Fruit fly (Drosophila melanogaster) whole organism, prepupa: ENCODE results near the gene Sap30.
A peak's percentile ranks its signal among the peaks of the same experiment; 100 is the strongest.

Source experiments
- Blimp-1 ChIP-seq: fragments of 200-800 bp; sonication (Bioruptor generic); optimal IDR thresholded peaks from 3 replicates; lab custom pipeline; 2017; ENCODE audit warnings: missing biosample characterization, missing genetic modification characterization, mild to moderate bottlenecking, moderate library complexity, missing genetic modification reagents
- CG10631 ChIP-seq: fragments of 200-800 bp; sonication (Bioruptor generic); optimal IDR thresholded peaks from 2 replicates; lab custom pipeline; 2016; ENCODE audit warnings: missing biosample characterization, missing genetic modification characterization
- CG10669 ChIP-seq: fragments of 200-800 bp; sonication (Bioruptor generic); optimal IDR thresholded peaks from 3 replicates; lab custom pipeline; 2018; ENCODE audit warnings: missing biosample characterization, mild to moderate bottlenecking, missing genetic modification characterization, moderate library complexity
- CG11294 ChIP-seq: fragments of 200-800 bp; sonication (Bioruptor generic); IDR thresholded peaks from 2 replicates; pipeline ENCODE4 v1.3.6; 2022; ENCODE audit warnings: missing biosample characterization, missing genetic modification characterization
- CG11762 ChIP-seq: fragments of 200-800 bp; sonication (Bioruptor generic); optimal IDR thresholded peaks from 3 replicates; lab custom pipeline; 2016; ENCODE audit warnings: missing biosample characterization, missing genetic modification characterization; ENCODE audit not compliant: insufficient read depth
- CG11902 ChIP-seq: fragments of 200-800 bp; sonication (Bioruptor generic); optimal IDR thresholded peaks from 3 replicates; lab custom pipeline; 2016; ENCODE audit warnings: missing biosample characterization, missing genetic modification characterization
- CG15336 ChIP-seq: fragments of 200-800 bp; sonication (Bioruptor generic); IDR thresholded peaks from 2 replicates; pipeline ENCODE4 v1.3.6; 2022; ENCODE audit warnings: missing biosample characterization, missing genetic modification characterization
- CG1621 ChIP-seq: fragments of 200-800 bp; sonication (Bioruptor generic); optimal IDR thresholded peaks from 3 replicates; lab custom pipeline; 2018; ENCODE audit warnings: missing biosample characterization, mild to moderate bottlenecking, missing genetic modification characterization
- CG16779 ChIP-seq: fragments of 200-800 bp; sonication (Bioruptor generic); optimal IDR thresholded peaks from 3 replicates; lab custom pipeline; 2017; ENCODE audit warnings: missing biosample characterization, mild to moderate bottlenecking, missing genetic modification characterization
- CG3032 ChIP-seq: fragments of 200-800 bp; optimal IDR thresholded peaks from 2 replicates; lab custom pipeline; 2019; ENCODE audit warnings: missing biosample characterization, mild to moderate bottlenecking, missing genetic modification characterization, moderate library complexity
- CG31627 ChIP-seq: fragments of 200-800 bp; sonication (Bioruptor generic); optimal IDR thresholded peaks from 3 replicates; lab custom pipeline; 2016; ENCODE audit warnings: missing biosample characterization, missing genetic modification characterization
- CG32006 ChIP-seq: fragments of 200-800 bp; sonication (Bioruptor generic); optimal IDR thresholded peaks from 3 replicates; lab custom pipeline; 2017; ENCODE audit warnings: missing biosample characterization, mild to moderate bottlenecking, missing genetic modification characterization
- CG4318 ChIP-seq: fragments of 200-800 bp; sonication (Bioruptor generic); optimal IDR thresholded peaks from 3 replicates; lab custom pipeline; 2017; ENCODE audit warnings: missing biosample characterization, mild to moderate bottlenecking, missing genetic modification characterization
- CG6163 ChIP-seq: fragments of 200-800 bp; sonication (Bioruptor generic); IDR thresholded peaks from 3 replicates; pipeline ENCODE4 v1.3.6; 2022; ENCODE audit warnings: missing biosample characterization, missing genetic modification characterization
- CG6792 ChIP-seq: fragments of 200-800 bp; sonication (Bioruptor generic); optimal IDR thresholded peaks from 3 replicates; lab custom pipeline; 2016; ENCODE audit warnings: missing biosample characterization, missing genetic modification characterization
- CG6808 ChIP-seq: fragments of 200-800 bp; sonication (Bioruptor generic); optimal IDR thresholded peaks from 3 replicates; lab custom pipeline; 2017; ENCODE audit warnings: missing biosample characterization, missing genetic modification characterization, mild to moderate bottlenecking, moderate library complexity, missing genetic modification reagents
- CG6854 ChIP-seq: fragments of 200-800 bp; sonication (Bioruptor generic); optimal IDR thresholded peaks from 2 replicates; lab custom pipeline; 2017; ENCODE audit warnings: missing biosample characterization, mild to moderate bottlenecking, missing genetic modification characterization
- CG7368 ChIP-seq: fragments of 200-800 bp; sonication (Bioruptor generic); optimal IDR thresholded peaks from 3 replicates; lab custom pipeline; 2016; ENCODE audit warnings: missing biosample characterization, missing genetic modification characterization
- CG8119 ChIP-seq: fragments of 200-800 bp; sonication (Bioruptor generic); IDR thresholded peaks from 3 replicates; pipeline ENCODE4 v1.3.6; 2022; ENCODE audit warnings: missing biosample characterization, missing genetic modification characterization
- CG8319 ChIP-seq: fragments of 200-800 bp; sonication (Bioruptor generic); optimal IDR thresholded peaks from 3 replicates; lab custom pipeline; 2016; ENCODE audit warnings: missing biosample characterization, missing genetic modification characterization
- CG8632 ChIP-seq: fragments of 200-800 bp; sonication (Bioruptor generic); optimal IDR thresholded peaks from 3 replicates; lab custom pipeline; 2016; ENCODE audit warnings: missing biosample characterization, missing genetic modification characterization
- Eip78C ChIP-seq: fragments of 200-800 bp; sonication (Bioruptor generic); peaks from one replicate; lab custom pipeline; 2016; ENCODE audit warnings: missing biosample characterization, missing genetic modification characterization
- Eip93F ChIP-seq: fragments of 200-800 bp; sonication (Bioruptor generic); optimal IDR thresholded peaks from 2 replicates; lab custom pipeline; 2016; ENCODE audit warnings: missing biosample characterization, mild to moderate bottlenecking, missing genetic modification characterization
- Ets96B ChIP-seq: fragments of 200-800 bp; optimal IDR thresholded peaks from 2 replicates; lab custom pipeline; 2019; ENCODE audit warnings: missing biosample characterization, mild to moderate bottlenecking, missing genetic modification characterization, moderate library complexity
- Gug ChIP-seq: fragments of 200-800 bp; sonication (Bioruptor generic); IDR thresholded peaks from 2 replicates; pipeline ENCODE4 v1.3.6; 2022; ENCODE audit warnings: missing biosample characterization, missing genetic modification characterization
- Lpt ChIP-seq: fragments of 200-800 bp; sonication (Bioruptor generic); optimal IDR thresholded peaks from 3 replicates; lab custom pipeline; 2016; ENCODE audit warnings: missing biosample characterization, missing genetic modification characterization
- Met ChIP-seq: fragments of 200-800 bp; sonication (Bioruptor generic); optimal IDR thresholded peaks from 3 replicates; lab custom pipeline; 2016; ENCODE audit warnings: missing biosample characterization, missing genetic modification characterization
- Smox ChIP-seq: fragments of 200-800 bp; sonication (Bioruptor generic); optimal IDR thresholded peaks from 3 replicates; lab custom pipeline; 2016; ENCODE audit warnings: missing biosample characterization, missing genetic modification characterization
- Sox102F ChIP-seq: fragments of 200-800 bp; sonication (Bioruptor generic); optimal IDR thresholded peaks from 2 replicates; lab custom pipeline; 2016; ENCODE audit warnings: missing biosample characterization, mild to moderate bottlenecking, missing genetic modification characterization
- Sox14 ChIP-seq: fragments of 200-800 bp; sonication (Bioruptor generic); optimal IDR thresholded peaks from 3 replicates; lab custom pipeline; 2016; ENCODE audit warnings: missing biosample characterization, missing genetic modification characterization
- cyc ChIP-seq: fragments of 200-800 bp; sonication (Bioruptor generic); optimal IDR thresholded peaks from 3 replicates; lab custom pipeline; 2016; ENCODE audit warnings: missing biosample characterization, missing genetic modification characterization
- dac ChIP-seq: fragments of 200-800 bp; sonication (Bioruptor generic); optimal IDR thresholded peaks from 2 replicates; lab custom pipeline; 2017; ENCODE audit warnings: missing biosample characterization, mild to moderate bottlenecking, missing genetic modification characterization
- esn ChIP-seq: fragments of 200-800 bp; sonication (Bioruptor generic); optimal IDR thresholded peaks from 2 replicates; lab custom pipeline; 2016; ENCODE audit warnings: missing biosample characterization, mild to moderate bottlenecking, missing genetic modification characterization, moderate library complexity
- fd59A ChIP-seq: fragments of 200-800 bp; sonication (Bioruptor generic); optimal IDR thresholded peaks from 2 replicates; lab custom pipeline; 2017; ENCODE audit warnings: missing biosample characterization, mild to moderate bottlenecking, missing genetic modification characterization, missing genetic modification reagents
- fkh ChIP-seq: fragments of 200-800 bp; sonication (Bioruptor generic); optimal IDR thresholded peaks from 3 replicates; lab custom pipeline; 2017; ENCODE audit warnings: missing biosample characterization, mild to moderate bottlenecking, missing genetic modification characterization, moderate library complexity
- pdm3 ChIP-seq: fragments of 200-800 bp; sonication (Bioruptor generic); optimal IDR thresholded peaks from 3 replicates; lab custom pipeline; 2016; ENCODE audit warnings: missing biosample characterization, missing genetic modification characterization
- spab ChIP-seq: fragments of 200-800 bp; sonication (Bioruptor generic); optimal IDR thresholded peaks from 2 replicates; lab custom pipeline; 2017; ENCODE audit warnings: missing biosample characterization, mild to moderate bottlenecking, missing genetic modification characterization, missing genetic modification reagents
- ss ChIP-seq, 2 experiments: fragments of 200-800 bp; sonication (Bioruptor generic); optimal IDR thresholded peaks; 2 replicates in 1 of 2; 3 replicates in 1 of 2; lab custom pipeline; 2017 to 2018; ENCODE audit warnings: mild to moderate bottlenecking in 2 of 2, missing biosample characterization in 2 of 2, missing genetic modification characterization in 2 of 2, moderate library complexity in 1 of 2
- svp ChIP-seq: fragments of 200-800 bp; sonication (Bioruptor generic); peaks from one replicate; lab custom pipeline; 2016; ENCODE audit warnings: missing biosample characterization, missing genetic modification characterization
- topi ChIP-seq: fragments of 200-800 bp; sonication (Bioruptor generic); optimal IDR thresholded peaks from 3 replicates; lab custom pipeline; 2016; ENCODE audit warnings: missing biosample characterization, missing genetic modification characterization
- vri ChIP-seq: fragments of 200-800 bp; sonication (Bioruptor generic); optimal IDR thresholded peaks from 3 replicates; lab custom pipeline; 2016; ENCODE audit warnings: missing biosample characterization, mild to moderate bottlenecking, missing genetic modification characterization

Gene Sap30

dm6 chrX:16745942-16746341 is 41.1 kb upstream of the Sap30 start:
- TF ChIP-seq Eip78C (GFP tag; lab: Kevin White, UChicago) (peak; percentile 15), CG10669 (GFP tag; lab: Kevin White, UChicago) (no peak), CG16779 (tag; lab: Kevin White, UChicago) (no peak)

DNA sequence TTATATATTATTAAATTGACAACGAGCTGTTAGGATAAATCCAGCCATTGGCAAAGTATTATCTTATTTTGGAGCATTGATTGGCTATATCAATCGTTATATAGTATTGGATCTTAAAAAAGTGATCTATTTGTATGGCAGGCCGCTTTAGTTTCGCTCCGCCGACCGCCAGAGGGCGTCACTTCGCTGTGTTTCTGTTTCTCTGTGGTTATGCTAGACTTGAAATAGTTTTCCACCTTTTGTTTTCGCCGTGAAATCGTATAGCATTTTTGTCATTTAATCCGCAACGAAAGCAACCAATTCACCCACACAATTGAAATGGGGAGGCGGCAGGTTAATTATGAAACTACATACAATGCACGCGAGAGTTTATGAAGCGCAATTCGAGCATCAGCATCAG is 40.3 kb upstream of the Sap30 start:
- no peak for TF ChIP-seq CG3032
- no peak for TF ChIP-seq fd59A (GFP tag; lab: Kevin White, UChicago)
- TF ChIP-seq svp (GFP tag; lab: Kevin White, UChicago): no peak
- no peak for TF ChIP-seq CG1621 (tag; lab: Kevin White, UChicago)
- no peak for TF ChIP-seq CG6792
- no peak for TF ChIP-seq Sox14 (GFP tag; lab: Kevin White, UChicago)
- TF ChIP-seq CG7368 (GFP tag; lab: Kevin White, UChicago): no peak
- TF ChIP-seq topi (GFP tag; lab: Kevin White, UChicago): no peak
- no peak for TF ChIP-seq CG10669 (GFP tag; lab: Kevin White, UChicago)
- TF ChIP-seq spab (GFP tag; lab: Kevin White, UChicago): no peak
- TF ChIP-seq CG32006 (GFP tag; lab: Kevin White, UChicago): no peak

DNA sequence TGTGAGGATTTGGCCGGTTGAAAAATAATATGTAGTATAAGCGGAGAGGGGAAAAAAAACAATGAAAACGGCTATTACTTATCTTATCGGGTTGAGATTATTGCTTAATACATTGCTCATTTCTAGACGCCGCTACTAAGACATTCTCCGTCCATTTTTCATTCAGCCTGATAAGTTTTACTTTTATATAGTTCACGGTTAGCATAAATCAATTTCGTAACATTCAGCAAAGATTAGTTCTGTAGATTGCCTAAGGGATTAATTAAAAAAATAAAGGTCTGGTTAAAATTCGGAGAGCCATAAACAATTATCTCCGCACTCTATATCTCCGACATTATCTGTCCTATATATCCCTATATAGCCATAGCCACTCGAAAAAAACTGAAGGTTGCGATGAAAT is 39.6 kb upstream of the Sap30 start:
- TF ChIP-seq vri (GFP tag; lab: Kevin White, UChicago) (peak; percentile 85), CG31627 (no peak)

DNA sequence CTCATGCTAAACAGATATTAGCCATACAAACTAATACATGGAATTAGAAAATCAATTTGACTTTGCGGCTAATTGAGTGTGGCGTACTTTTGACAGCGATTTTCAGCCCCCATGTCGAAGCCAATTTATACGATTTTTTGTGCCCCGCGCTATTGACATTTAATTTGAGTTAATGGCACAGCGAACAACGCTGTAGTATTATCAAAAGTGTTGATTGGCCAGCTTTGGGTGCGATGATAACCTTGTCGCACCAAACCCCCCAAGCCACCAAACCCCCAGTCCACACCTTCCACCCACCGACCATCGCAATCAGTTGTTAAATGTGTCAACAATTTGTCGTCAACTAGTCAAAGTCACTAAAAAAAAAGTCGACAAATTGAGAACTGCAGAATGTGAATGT is 37.8 kb upstream of the Sap30 start:
- peak; percentile 84 for TF ChIP-seq svp (GFP tag; lab: Kevin White, UChicago)
- TF ChIP-seq CG8632 (GFP tag; lab: Kevin White, UChicago): no peak
- peak; percentile 7 for TF ChIP-seq vri (GFP tag; lab: Kevin White, UChicago)

DNA sequence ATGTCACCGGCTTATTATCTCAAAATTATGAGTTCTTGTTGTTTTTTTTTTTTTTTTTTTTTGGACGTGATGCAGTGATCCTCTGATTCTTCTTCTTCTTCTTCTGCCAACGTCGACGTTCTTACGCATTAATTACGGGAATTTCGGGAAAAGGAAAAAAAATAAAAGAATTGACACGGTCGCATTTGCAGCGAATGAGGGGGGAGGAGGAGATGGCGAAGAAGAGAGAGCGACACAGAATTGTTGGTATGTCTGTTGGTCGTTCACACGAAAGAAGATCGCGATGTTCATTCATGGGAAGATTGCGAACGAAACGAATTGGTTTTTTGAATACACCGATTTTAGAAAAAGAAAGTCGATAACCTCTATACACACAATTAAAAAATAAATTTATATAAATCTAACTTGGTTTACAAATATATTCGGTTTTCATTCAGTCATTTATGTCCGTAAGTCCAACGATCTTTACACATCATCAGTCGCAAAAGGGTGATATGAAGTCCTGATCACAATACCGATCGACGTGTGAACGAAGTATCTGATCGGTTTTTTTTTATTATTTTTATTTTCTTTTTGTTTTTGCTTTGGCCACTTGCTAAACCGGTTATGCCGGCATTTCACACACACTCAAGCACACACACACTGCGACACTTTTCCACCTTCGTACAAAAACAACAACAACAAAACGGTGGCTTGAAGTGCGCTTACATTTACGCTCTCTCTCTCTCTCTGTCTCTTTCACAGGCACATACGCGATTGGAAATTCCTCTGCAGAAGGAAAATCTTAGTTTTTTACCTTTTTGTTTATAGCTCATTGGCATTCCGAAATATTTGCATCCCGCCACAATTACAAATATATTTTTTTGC is 36.1 kb upstream of the Sap30 start:
- peak; percentile 66 for TF ChIP-seq cyc (GFP tag; lab: Kevin White, UChicago)
- TF ChIP-seq CG8319 (GFP tag; lab: Kevin White, UChicago): peak; percentile 63
- TF ChIP-seq pdm3: peak; percentile 82
- peak; percentile 85 for TF ChIP-seq Met (GFP tag; lab: Kevin White, UChicago)
- TF ChIP-seq CG11294 (GFP tag; lab: Robert Waterston, UW): peak; percentile 31; the same call in 1 of the 2 replicates
- TF ChIP-seq fkh (GFP tag; lab: Kevin White, UChicago): peak; percentile 1
- peak; percentile 89 for TF ChIP-seq CG15336 (GFP tag; lab: Robert Waterston, UW)
- TF ChIP-seq CG6163 (GFP tag; lab: Robert Waterston, UW): peak; percentile 86
- peak; percentile 96 for TF ChIP-seq CG6808 (GFP tag; lab: Kevin White, UChicago)
- peak; percentile 85 for TF ChIP-seq fd59A (GFP tag; lab: Kevin White, UChicago)
- peak; percentile 90 for TF ChIP-seq esn (GFP tag; lab: Kevin White, UChicago)
- TF ChIP-seq CG11762 (GFP tag; lab: Kevin White, UChicago): peak; percentile 85
- TF ChIP-seq Eip93F (GFP tag; lab: Kevin White, UChicago): peak; percentile 92
- TF ChIP-seq CG7368 (GFP tag; lab: Kevin White, UChicago): peak; percentile 67
- TF ChIP-seq CG10631: peak; percentile 81
- TF ChIP-seq CG16779 (tag; lab: Kevin White, UChicago): peak; percentile 94
- peak; percentile 65 for TF ChIP-seq CG31627
- peak; percentile 99 for TF ChIP-seq ss (GFP tag; optimal IDR thresholded peaks at IDR 0.05; lab: Kevin White, UChicago)
- peak; percentile 85 for TF ChIP-seq Ets96B
- TF ChIP-seq CG4318 (GFP tag; lab: Kevin White, UChicago): peak; percentile 61
- peak; percentile 91 for TF ChIP-seq Lpt (GFP tag; lab: Kevin White, UChicago)
- peak; percentile 80 for TF ChIP-seq dac (GFP tag; lab: Kevin White, UChicago)
- TF ChIP-seq CG6854 (GFP tag; lab: Kevin White, UChicago): peak; percentile 91
- TF ChIP-seq svp (GFP tag; lab: Kevin White, UChicago): peak; percentile 90
- peak; percentile 84 for TF ChIP-seq CG6792
- peak; percentile 87 for TF ChIP-seq Smox (GFP tag; lab: Kevin White, UChicago)
- peak; percentile 78 for TF ChIP-seq Blimp-1
- TF ChIP-seq Sox102F (GFP tag; lab: Kevin White, UChicago): peak; percentile 88
- TF ChIP-seq Gug: peak; percentile 64
- peak; percentile 93 for TF ChIP-seq CG8119 (GFP tag; lab: Robert Waterston, UW)
- peak; percentile 16 for TF ChIP-seq CG11902 (GFP tag; lab: Kevin White, UChicago)
